Worm (Caenorhabditis elegans) whole organism, mixed stage, embryonic: Measurements from ENCODE around the gene K01B6.3.

Source experiments
- blmp-1 ChIP-seq: fragments of 150-350 bp; optimal IDR thresholded peaks from 2 replicates; lab custom pipeline; 2014; ENCODE audit warnings: missing biosample characterization, missing genetic modification characterization
- ceh-83 ChIP-seq: fragments of 200-800 bp; sonication (Bioruptor generic); optimal IDR thresholded peaks from 2 replicates; lab custom pipeline; 2018; ENCODE audit warnings: mild to moderate bottlenecking, missing genetic modification characterization, missing compliant biosample characterization
- ces-1 ChIP-seq: fragments of 150-350 bp; optimal IDR thresholded peaks from 2 replicates; lab custom pipeline; 2014; ENCODE audit warnings: missing biosample characterization, missing genetic modification reagents, missing genetic modification characterization
- lin-13 ChIP-seq: fragments of 150-350 bp; optimal IDR thresholded peaks from 2 replicates; lab custom pipeline; 2014; ENCODE audit warnings: missing biosample characterization, missing genetic modification characterization
- lsy-2 ChIP-seq: fragments of 150-350 bp; optimal IDR thresholded peaks from 2 replicates; lab custom pipeline; 2014; ENCODE audit warnings: missing biosample characterization, missing genetic modification characterization
- mep-1 ChIP-seq: fragments of 150-350 bp; optimal IDR thresholded peaks from 2 replicates; lab custom pipeline; 2017; ENCODE audit warnings: missing biosample characterization, missing genetic modification reagents, missing genetic modification characterization, inconsistent platforms
- nhr-12 ChIP-seq: fragments of 150-350 bp; optimal IDR thresholded peaks from 2 replicates; lab custom pipeline; 2014; ENCODE audit warnings: missing biosample characterization, missing genetic modification characterization
- nhr-2 ChIP-seq: fragments of 150-350 bp; optimal IDR thresholded peaks from 2 replicates; lab custom pipeline; 2014; ENCODE audit warnings: missing biosample characterization, missing genetic modification characterization
- nhr-28 ChIP-seq: fragments of 150-350 bp; optimal IDR thresholded peaks from 2 replicates; lab custom pipeline; 2014; ENCODE audit warnings: missing biosample characterization, missing genetic modification characterization
- sptf-1 ChIP-seq: sonication (generic microtip); optimal IDR thresholded peaks from 2 replicates; lab custom pipeline; 2017; ENCODE audit warnings: mild to moderate bottlenecking, missing genetic modification characterization, moderate library complexity, missing compliant biosample characterization
- unc-120 ChIP-seq: sonication (generic microtip); optimal IDR thresholded peaks from 2 replicates; lab custom pipeline; 2017; ENCODE audit warnings: missing genetic modification characterization, missing compliant biosample characterization; ENCODE audit not compliant: poor library complexity, severe bottlenecking
- unc-39 ChIP-seq: fragments of 150-350 bp; optimal IDR thresholded peaks from 2 replicates; lab custom pipeline; 2014; ENCODE audit warnings: missing biosample characterization, missing genetic modification characterization
- unc-62 ChIP-seq: fragments of 150-350 bp; optimal IDR thresholded peaks from 2 replicates; lab custom pipeline; 2014; ENCODE audit warnings: missing biosample characterization, missing genetic modification reagents, missing genetic modification characterization

DNA sequence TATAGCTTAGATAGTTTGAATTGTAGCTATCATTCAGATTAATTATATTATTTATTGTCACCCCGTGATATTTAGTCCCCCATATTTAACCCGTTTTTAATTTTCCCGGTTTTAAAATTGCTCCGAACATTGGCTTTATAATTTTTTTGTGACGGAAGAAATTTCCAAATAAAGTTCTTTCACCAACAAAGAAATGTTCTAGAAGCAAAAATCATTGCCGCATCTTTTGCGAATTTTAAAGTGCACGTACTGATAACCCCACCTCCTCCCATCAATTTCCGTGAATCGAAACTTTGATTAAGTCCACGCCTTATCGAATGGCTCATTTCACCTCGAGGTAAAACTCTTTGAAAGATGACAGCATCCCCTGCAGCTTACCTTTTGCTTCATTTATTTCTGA lies 24.7 kb downstream of the K01B6.3 start, which contains the start of gene C40H1.7:
- no peak for TF ChIP-seq nhr-12 (tag; lab: Kevin White, UChicago)
- TF ChIP-seq unc-62 (GFP tag; lab: Kevin White, UChicago) = no peak
- TF ChIP-seq lsy-2 (tag; lab: Kevin White, UChicago) = no peak
- no peak for TF ChIP-seq ces-1
- TF ChIP-seq lin-13 = no peak
- no peak for TF ChIP-seq nhr-28 (tag; lab: Kevin White, UChicago)
- no peak for TF ChIP-seq nhr-2
- TF ChIP-seq ceh-83 (GFP tag; lab: Kevin White, UChicago) = no peak
- no peak for TF ChIP-seq blmp-1 (tag; lab: Kevin White, UChicago)
- TF ChIP-seq unc-120 = no peak
- no peak for TF ChIP-seq unc-39 (tag; lab: Kevin White, UChicago)
- no peak for TF ChIP-seq mep-1 (tag; lab: Kevin White, UChicago)
- no peak for TF ChIP-seq sptf-1 (tag; lab: Kevin White, UChicago)
